Worm (Caenorhabditis elegans): ENCODE results near the gene K02E10.6.

K02E10.6 gene

ce11 chrX:2456141-2456540 is 26.4 kb downstream of the K02E10.6 start:
- TF ChIP-seq sptf-1 (tag; optimal IDR thresholded peaks at IDR 0.05) (no peak), egl-13 (tag; optimal IDR thresholded peaks at IDR 0.05) (peak; percentile 7), unc-86 (tag; optimal IDR thresholded peaks at IDR 0.05) (peak; percentile 27), nhr-71 (tag; optimal IDR thresholded peaks at IDR 0.05) (peak; percentile 16), nhr-47 (tag; optimal IDR thresholded peaks at IDR 0.05) (peak; percentile 9), ceh-82 (tag; optimal IDR thresholded peaks at IDR 0.05) (peak in 1 of 3 experiments; percentile 15), ceh-88 (GFP tag; IDR thresholded peaks at IDR 0.05) (no peak), ces-1 (GFP tag; optimal IDR thresholded peaks at IDR 0.05) (no peak), lsy-2 (tag; optimal IDR thresholded peaks at IDR 0.05) (no peak), lir-3 (tag; optimal IDR thresholded peaks at IDR 0.05; ENCODE audit: poor library complexity) (no peak), ztf-11 (tag; optimal IDR thresholded peaks at IDR 0.05) (no peak), fkh-10 (GFP tag; optimal IDR thresholded peaks at IDR 0.05) (peak; percentile 49), lin-14 (GFP tag; optimal IDR thresholded peaks at IDR 0.05) (peak; percentile 68)

ce11 chrX:2454914-2455313 is 27.7 kb downstream of the K02E10.6 start:
- TF ChIP-seq ets-5 (GFP tag; IDR thresholded peaks at IDR 0.05) (no peak), blmp-1 (tag; optimal IDR thresholded peaks at IDR 0.05) (no peak), C04F5.9 (tag; optimal IDR thresholded peaks at IDR 0.05) (no peak), lin-14 (GFP tag; optimal IDR thresholded peaks at IDR 0.05) (peak; percentile 28), unc-130 (tag; optimal IDR thresholded peaks at IDR 0.05) (no peak), egl-27 (tag; optimal IDR thresholded peaks at IDR 0.05) (no peak), fkh-10 (GFP tag; optimal IDR thresholded peaks at IDR 0.05) (peak; percentile 44), ceh-82 (tag; optimal IDR thresholded peaks at IDR 0.05) (peak in 1 of 3 experiments; percentile 15), lin-39 (tag; optimal IDR thresholded peaks at IDR 0.05) (no peak), rnt-1 (tag; optimal IDR thresholded peaks at IDR 0.05) (no peak), nhr-90 (tag; optimal IDR thresholded peaks at IDR 0.05; ENCODE audit: poor library complexity) (no peak)

- TF ChIP-seq nhr-20 (tag; optimal IDR thresholded peaks at IDR 0.05) (no peak), efl-1 (optimal IDR thresholded peaks at IDR 0.05) (no peak), efl-1 (GFP tag; optimal IDR thresholded peaks at IDR 0.05 in 1 of 2) (peak in 1 of 2 experiments; percentile 34)
These were observed 29.9 kb downstream of the K02E10.6 start for ce11 chrX:2452716-2453115.

- TF ChIP-seq nhr-19 (GFP tag; conservative IDR thresholded peaks at IDR 0.05) = no peak
- TF ChIP-seq nhr-84 (tag; optimal IDR thresholded peaks at IDR 0.05) = no peak
- TF ChIP-seq unc-98 (GFP tag; IDR thresholded peaks at IDR 0.05) = no peak
- peak; percentile 24 for TF ChIP-seq nhr-71 (tag; optimal IDR thresholded peaks at IDR 0.05)
- TF ChIP-seq rnt-1 (tag; optimal IDR thresholded peaks at IDR 0.05) = peak; percentile 53
- TF ChIP-seq lin-14 (GFP tag; optimal IDR thresholded peaks at IDR 0.05) = peak; percentile 29
These were observed 30.3 kb downstream of the K02E10.6 start for ce11 chrX:2452297-2452696.

ce11 chrX:2450994-2451393 is 31.6 kb downstream of the K02E10.6 start:
- peak; percentile 12 for TF ChIP-seq lin-14 (GFP tag; optimal IDR thresholded peaks at IDR 0.05)
- TF ChIP-seq hpl-2 (GFP tag; optimal IDR thresholded peaks at IDR 0.05) = no peak

- TF ChIP-seq lin-13 (GFP tag; optimal IDR thresholded peaks at IDR 0.05) = no peak
- no peak for TF ChIP-seq ces-1 (GFP tag; optimal IDR thresholded peaks at IDR 0.05)
- no peak for TF ChIP-seq mdl-1 (tag; optimal IDR thresholded peaks at IDR 0.05)
- TF ChIP-seq alr-1 (tag; optimal IDR thresholded peaks at IDR 0.05; ENCODE audit: borderline replicate concordance) = no peak
- TF ChIP-seq ztf-4 (tag; optimal IDR thresholded peaks at IDR 0.05) = no peak
- TF ChIP-seq ztf-11 (tag; optimal IDR thresholded peaks at IDR 0.05) = no peak
- TF ChIP-seq zip-4 (GFP tag; optimal IDR thresholded peaks at IDR 0.05) = no peak
- no peak for TF ChIP-seq pax-3 (tag; optimal IDR thresholded peaks at IDR 0.05)
These were observed 35.4 kb downstream of the K02E10.6 start for ce11 chrX:2447214-2447613.

Measured in whole organism, L1 larva.